Worm (Caenorhabditis elegans): ENCODE measurements around the gene ZK512.7.

DNA sequence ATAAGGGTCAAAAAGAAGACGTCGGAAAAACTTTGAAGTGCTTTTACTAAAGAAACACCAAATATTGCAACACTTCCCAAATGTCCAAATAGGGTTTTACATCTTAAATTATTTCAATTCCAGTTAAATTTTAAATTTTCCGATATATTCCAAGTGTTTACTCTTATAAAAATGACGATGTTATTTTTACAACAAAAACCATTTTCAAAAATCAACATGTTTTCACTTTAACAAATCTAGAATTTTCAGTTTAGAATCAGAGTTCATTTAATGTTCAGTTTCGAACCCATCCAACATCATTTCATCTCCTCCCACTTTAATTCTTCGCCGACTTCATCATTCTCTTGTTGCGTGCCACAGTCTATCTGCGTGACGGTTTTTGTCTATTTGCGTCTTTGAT lies 34.9 kb downstream of the ZK512.7 start, which contains the start of gene dos-1:
- TF ChIP-seq mef-2 (tag; optimal IDR thresholded peaks at IDR 0.05) (no peak), nhr-77 (tag; optimal IDR thresholded peaks at IDR 0.05) (no peak), fos-1 (tag; optimal IDR thresholded peaks at IDR 0.05) (no peak), ama-1 (optimal IDR thresholded peaks at IDR 0.05) (no peak), ztf-4 (tag; optimal IDR thresholded peaks at IDR 0.05) (no peak), C34B4.2 (tag; optimal IDR thresholded peaks at IDR 0.05) (no peak), nhr-237 (tag; optimal IDR thresholded peaks at IDR 0.05) (no peak), skn-1 (tag; optimal IDR thresholded peaks at IDR 0.05) (no peak), nhr-47 (tag; optimal IDR thresholded peaks at IDR 0.05) (no peak), ces-1 (GFP tag; optimal IDR thresholded peaks at IDR 0.05) (no peak), nhr-28 (tag; optimal IDR thresholded peaks at IDR 0.05) (no peak)

Data from whole organism, L1 larva.